Worm (Caenorhabditis elegans): ENCODE results near the gene str-171.
A peak's percentile ranks its signal among the peaks of the same experiment; 100 is the strongest.

Gene str-171

ce11 chrV:15148800-15149199 is 16.5 kb upstream of the str-171 start, which contains the start of gene T09F5.1:
Gene T09F5.1, plus strand, starts transcription at chrV:15149100.
- TF ChIP-seq dmd-9 (GFP tag; IDR thresholded peaks at IDR 0.05) (no peak), mxl-2 (GFP tag; conservative IDR thresholded peaks at IDR 0.05) (no peak)

- TF ChIP-seq dmd-6 (GFP tag; IDR thresholded peaks at IDR 0.05) (no peak), php-3 (GFP tag; IDR thresholded peaks at IDR 0.05) (no peak), nhr-48 (tag; optimal IDR thresholded peaks at IDR 0.05) (no peak), daf-16 (GFP tag; optimal IDR thresholded peaks at IDR 0.05) (no peak), daf-16 (tag; optimal IDR thresholded peaks at IDR 0.05) (no peak), fkh-10 (GFP tag; optimal IDR thresholded peaks at IDR 0.05) (no peak), arid-1 (GFP tag; conservative IDR thresholded peaks at IDR 0.05) (no peak), nhr-102 (tag; optimal IDR thresholded peaks at IDR 0.05) (no peak), pha-4 (GFP tag; IDR thresholded peaks at IDR 0.05) (no peak), pha-4 (tag; optimal IDR thresholded peaks at IDR 0.05) (no peak), nhr-237 (tag; optimal IDR thresholded peaks at IDR 0.05) (no peak), ceh-44 (GFP tag; IDR thresholded peaks at IDR 0.05) (no peak), mes-2 (tag; optimal IDR thresholded peaks at IDR 0.05; ENCODE audit: poor library complexity, severe bottlenecking) (no peak), skn-1 (tag; optimal IDR thresholded peaks at IDR 0.05) (no peak)
Observed at ce11 chrV:15147776-15148175, 15.5 kb upstream of the str-171 start, which contains the start of gene T09F5.20. Gene T09F5.20, minus strand, starts transcription at chrV:15147876.

- peak; percentile 7 for TF ChIP-seq lin-13 (GFP tag; optimal IDR thresholded peaks at IDR 0.05)
- TF ChIP-seq nhr-6 (tag; optimal IDR thresholded peaks at IDR 0.05), result peak; percentile 72
- peak; percentile 92 for TF ChIP-seq mes-2 (tag; optimal IDR thresholded peaks at IDR 0.05; ENCODE audit: poor library complexity, severe bottlenecking)
- TF ChIP-seq gei-8 (GFP tag; optimal IDR thresholded peaks at IDR 0.05), result no peak
- TF ChIP-seq lin-38 (GFP tag; IDR thresholded peaks at IDR 0.05), result peak; percentile 90
- TF ChIP-seq T20F7.1 (GFP tag; optimal IDR thresholded peaks at IDR 0.05), result peak; percentile 32
- no peak for TF ChIP-seq nhr-48 (tag; optimal IDR thresholded peaks at IDR 0.05)
- TF ChIP-seq dpl-1 (GFP tag; optimal IDR thresholded peaks at IDR 0.05), result peak; percentile 73
- no peak for TF ChIP-seq hif-1 (tag; optimal IDR thresholded peaks at IDR 0.05)
- no peak for TF ChIP-seq Y48G9A.11 (GFP tag; IDR thresholded peaks at IDR 0.05)
- TF ChIP-seq nhr-28 (tag; optimal IDR thresholded peaks at IDR 0.05), result peak; percentile 61
- TF ChIP-seq attf-4 (tag; optimal IDR thresholded peaks at IDR 0.05), result no peak
- TF ChIP-seq nhr-76 (tag; optimal IDR thresholded peaks at IDR 0.05), result no peak
- TF ChIP-seq snpc-4 (tag; optimal IDR thresholded peaks at IDR 0.05), result no peak
- TF ChIP-seq nhr-10 (tag; optimal IDR thresholded peaks at IDR 0.05), result no peak
- TF ChIP-seq duxl-1 (tag; optimal IDR thresholded peaks at IDR 0.05; ENCODE audit: poor library complexity), result peak; percentile 18
Observed at ce11 chrV:15143798-15144197, 11.5 kb upstream of the str-171 start, which contains the start of gene K08F9.4. Gene K08F9.4, plus strand, starts transcription at chrV:15144019.

- TF ChIP-seq F26F4.8 (GFP tag; conservative IDR thresholded peaks at IDR 0.05) (no peak), F37D6.2 (tag; optimal IDR thresholded peaks at IDR 0.05) (no peak), dmd-6 (GFP tag; IDR thresholded peaks at IDR 0.05) (no peak), R02D3.7 (tag; optimal IDR thresholded peaks at IDR 0.05) (no peak), zfp-3 (GFP tag; conservative IDR thresholded peaks at IDR 0.05) (no peak), Y5F2A.4 (GFP tag; optimal IDR thresholded peaks at IDR 0.05) (no peak), daf-16 (GFP tag; optimal IDR thresholded peaks at IDR 0.05) (no peak), daf-16 (tag; optimal IDR thresholded peaks at IDR 0.05) (no peak), F49E8.2 (tag; optimal IDR thresholded peaks at IDR 0.05; ENCODE audit: borderline replicate concordance) (no peak), nhr-102 (tag; optimal IDR thresholded peaks at IDR 0.05) (no peak), lim-7 (GFP tag; IDR thresholded peaks at IDR 0.05) (no peak), ZK546.5 (tag; optimal IDR thresholded peaks at IDR 0.05) (no peak), nhr-111 (GFP tag; optimal IDR thresholded peaks at IDR 0.05) (no peak), tag-97 (GFP tag; IDR thresholded peaks at IDR 0.05) (no peak)
Observed at ce11 chrV:15143285-15143684, 11.0 kb upstream of the str-171 start, which contains the start of gene K08F9.1. Gene K08F9.1, minus strand, starts transcription at chrV:15143385.

All from whole organism, L4 larva.